Worm (Caenorhabditis elegans) whole organism, late embryonic: ENCODE data around the gene clc-8.

Experiments
- C38D4.7 ChIP-seq: fragments of 200-800 bp; sonication (Bioruptor generic); optimal IDR thresholded peaks from 2 replicates; lab custom pipeline; 2018; ENCODE audit warnings: mild to moderate bottlenecking, missing genetic modification characterization, moderate library complexity, missing compliant biosample characterization
- F13H6.1 ChIP-seq: sonication (generic microtip); optimal IDR thresholded peaks from 2 replicates; lab custom pipeline; 2016; ENCODE audit warnings: missing genetic modification characterization, missing compliant biosample characterization
- K09A11.1 ChIP-seq: sonication (generic microtip); optimal IDR thresholded peaks from 2 replicates; lab custom pipeline; 2017; ENCODE audit warnings: antibody characterized with exemption, mild to moderate bottlenecking, missing genetic modification characterization, missing compliant biosample characterization; ENCODE audit not compliant: insufficient read depth
- T23F11.4 ChIP-seq: fragments of 200-800 bp; sonication (Bioruptor generic); optimal IDR thresholded peaks from 2 replicates; lab custom pipeline; 2018; ENCODE audit warnings: mild to moderate bottlenecking, missing genetic modification characterization, missing compliant biosample characterization
- ama-1 ChIP-seq: fragments of 150-350 bp; optimal IDR thresholded peaks from 2 replicates; lab custom pipeline; 2014
- ceh-18 ChIP-seq: sonication (generic microtip); optimal IDR thresholded peaks from 2 replicates; lab custom pipeline; 2016; ENCODE audit warnings: missing genetic modification characterization, missing compliant biosample characterization
- ceh-19 ChIP-seq: fragments of 200-800 bp; sonication (Bioruptor generic); optimal IDR thresholded peaks from 2 replicates; lab custom pipeline; 2018; ENCODE audit warnings: mild to moderate bottlenecking, missing genetic modification characterization, missing compliant biosample characterization
- ceh-2 ChIP-seq: sonication (generic microtip); optimal IDR thresholded peaks from 2 replicates; lab custom pipeline; 2016; ENCODE audit warnings: missing genotype, missing genetic modification characterization, missing compliant biosample characterization
- ceh-22 ChIP-seq: sonication (generic microtip); optimal IDR thresholded peaks from 2 replicates; lab custom pipeline; 2017; ENCODE audit warnings: missing biosample characterization, missing genetic modification characterization
- ceh-31 ChIP-seq: sonication (generic microtip); optimal IDR thresholded peaks from 2 replicates; lab custom pipeline; 2016; ENCODE audit warnings: missing genetic modification characterization, missing compliant biosample characterization
- ceh-34 ChIP-seq: sonication (generic microtip); optimal IDR thresholded peaks from 2 replicates; lab custom pipeline; 2016; ENCODE audit warnings: mild to moderate bottlenecking, missing genetic modification characterization, missing compliant biosample characterization
- ceh-45 ChIP-seq: fragments of 200-800 bp; sonication (Bioruptor generic); IDR thresholded peaks from 2 replicates; pipeline ENCODE4 v1.3.6; 2022; ENCODE audit warnings: missing genetic modification reagents, missing genetic modification characterization, missing compliant biosample characterization
- ceh-48 ChIP-seq: sonication (generic microtip); optimal IDR thresholded peaks from 2 replicates; lab custom pipeline; 2016; ENCODE audit warnings: missing genetic modification characterization, inconsistent platforms, missing compliant biosample characterization
- ceh-9 ChIP-seq: sonication (generic microtip); optimal IDR thresholded peaks from 2 replicates; lab custom pipeline; 2016; ENCODE audit warnings: mild to moderate bottlenecking, missing genetic modification characterization, inconsistent platforms, missing compliant biosample characterization
- dve-1 ChIP-seq: sonication (generic microtip); optimal IDR thresholded peaks from 2 replicates; lab custom pipeline; 2017; ENCODE audit warnings: antibody characterized with exemption, mild to moderate bottlenecking, missing genetic modification characterization, missing compliant biosample characterization
- elt-4 ChIP-seq: sonication (generic microtip); optimal IDR thresholded peaks from 2 replicates; lab custom pipeline; 2016; ENCODE audit warnings: missing genetic modification characterization, missing compliant biosample characterization
- ets-4 ChIP-seq: sonication (generic microtip); optimal IDR thresholded peaks from 2 replicates; lab custom pipeline; 2016; ENCODE audit warnings: missing genetic modification characterization, missing compliant biosample characterization
- fax-1 ChIP-seq: sonication (generic microtip); optimal IDR thresholded peaks from 2 replicates; lab custom pipeline; 2016; ENCODE audit warnings: missing genotype, missing genetic modification characterization, missing compliant biosample characterization
- fkh-6 ChIP-seq: sonication (generic microtip); optimal IDR thresholded peaks from 2 replicates; lab custom pipeline; 2016; ENCODE audit warnings: missing genetic modification characterization, missing compliant biosample characterization
- gmeb-2 ChIP-seq: sonication (generic microtip); optimal IDR thresholded peaks from 2 replicates; lab custom pipeline; 2016; ENCODE audit warnings: missing genetic modification characterization, inconsistent platforms, missing compliant biosample characterization
- hlh-13 ChIP-seq: fragments of 200-800 bp; sonication (Bioruptor generic); optimal IDR thresholded peaks from 2 replicates; lab custom pipeline; 2018; ENCODE audit warnings: mild to moderate bottlenecking, missing genetic modification characterization, missing compliant biosample characterization
- hlh-30 ChIP-seq: sonication (generic microtip); optimal IDR thresholded peaks from 2 replicates; lab custom pipeline; 2017; ENCODE audit warnings: antibody characterized with exemption, missing genetic modification characterization, missing compliant biosample characterization; ENCODE audit not compliant: insufficient read depth
- hlh-6 ChIP-seq: sonication (generic microtip); optimal IDR thresholded peaks from 2 replicates; lab custom pipeline; 2016; ENCODE audit warnings: missing genotype, missing genetic modification characterization, missing compliant biosample characterization
- madf-2 ChIP-seq: sonication (generic microtip); optimal IDR thresholded peaks from 2 replicates; lab custom pipeline; 2017; ENCODE audit warnings: missing genetic modification characterization, missing compliant biosample characterization
- nhr-11 ChIP-seq: fragments of 150-350 bp; optimal IDR thresholded peaks from 2 replicates; lab custom pipeline; 2014; ENCODE audit warnings: missing biosample characterization, missing genetic modification characterization
- nhr-232 ChIP-seq: sonication (generic microtip); optimal IDR thresholded peaks from 2 replicates; lab custom pipeline; 2016; ENCODE audit warnings: missing genetic modification characterization, missing compliant biosample characterization
- pat-9 ChIP-seq: fragments of 200-800 bp; sonication (Bioruptor generic); optimal IDR thresholded peaks from 2 replicates; lab custom pipeline; 2018; ENCODE audit warnings: mild to moderate bottlenecking, missing genetic modification characterization, moderate library complexity, missing compliant biosample characterization
- pax-1 ChIP-seq: fragments of 150-350 bp; optimal IDR thresholded peaks from 2 replicates; lab custom pipeline; 2014; ENCODE audit warnings: missing biosample characterization, missing genetic modification characterization
- pha-4 ChIP-seq: fragments of 150-350 bp; optimal IDR thresholded peaks from 2 replicates; lab custom pipeline; 2018; ENCODE audit warnings: missing biosample characterization, missing genetic modification reagents, missing genetic modification characterization
- pros-1 ChIP-seq: fragments of 150-350 bp; optimal IDR thresholded peaks from 2 replicates; lab custom pipeline; 2014; ENCODE audit warnings: missing biosample characterization, missing genetic modification reagents, missing genetic modification characterization
- rnt-1 ChIP-seq: sonication (generic microtip); optimal IDR thresholded peaks from 2 replicates; lab custom pipeline; 2016; ENCODE audit warnings: missing genetic modification characterization, missing compliant biosample characterization
- sdc-2 ChIP-seq: sonication (generic microtip); optimal IDR thresholded peaks from 2 replicates; lab custom pipeline; 2016; ENCODE audit warnings: missing genotype, missing genetic modification characterization, missing compliant biosample characterization
- sox-2 ChIP-seq: fragments of 200-800 bp; sonication (Bioruptor generic); IDR thresholded peaks from 2 replicates; pipeline ENCODE4 v1.3.6; 2022; ENCODE audit warnings: missing genetic modification reagents, missing genetic modification characterization, missing compliant biosample characterization
- sox-4 ChIP-seq: sonication (generic microtip); optimal IDR thresholded peaks from 2 replicates; lab custom pipeline; 2017; ENCODE audit warnings: mild to moderate bottlenecking, missing genetic modification characterization, inconsistent platforms, missing compliant biosample characterization
- syd-9 ChIP-seq: sonication (generic microtip); optimal IDR thresholded peaks from 2 replicates; lab custom pipeline; 2016; ENCODE audit warnings: mild to moderate bottlenecking, missing genetic modification characterization, moderate library complexity, missing compliant biosample characterization
- tbx-2 ChIP-seq: sonication (generic microtip); optimal IDR thresholded peaks from 2 replicates; lab custom pipeline; 2016; ENCODE audit warnings: missing genetic modification characterization, missing compliant biosample characterization
- tbx-7 ChIP-seq: sonication (generic microtip); optimal IDR thresholded peaks from 2 replicates; lab custom pipeline; 2016; ENCODE audit warnings: missing genotype, missing genetic modification characterization, missing compliant biosample characterization
- ttx-3 ChIP-seq: sonication (generic microtip); optimal IDR thresholded peaks from 2 replicates; lab custom pipeline; 2016; ENCODE audit warnings: missing genetic modification reagents, missing genetic modification characterization, missing compliant biosample characterization
- unc-3 ChIP-seq, 2 experiments: fragments of 200-800 bp in 1 of 2; sonication (Bioruptor generic) in 1 of 2; sonication (generic microtip) in 1 of 2; conservative IDR thresholded peaks in 1 of 2; optimal IDR thresholded peaks in 1 of 2; 2 replicates each; pipeline versions ENCODE4 v1.3.6 to Lab custom; 2016 to 2022; ENCODE audit warnings: missing compliant biosample characterization in 2 of 2, missing genetic modification characterization in 2 of 2, missing genetic modification reagents in 1 of 2
- unc-55 ChIP-seq: sonication (generic microtip); optimal IDR thresholded peaks from 2 replicates; lab custom pipeline; 2017; ENCODE audit warnings: missing biosample characterization, missing genetic modification reagents, missing genetic modification characterization
- unc-86 ChIP-seq: sonication (generic microtip); optimal IDR thresholded peaks from 2 replicates; lab custom pipeline; 2016; ENCODE audit warnings: missing genetic modification characterization, missing compliant biosample characterization
- zip-5 ChIP-seq: sonication (generic microtip); optimal IDR thresholded peaks from 2 replicates; lab custom pipeline; 2016; ENCODE audit warnings: missing genetic modification characterization, missing compliant biosample characterization
- ztf-16 ChIP-seq: sonication (generic microtip); optimal IDR thresholded peaks from 2 replicates; lab custom pipeline; 2017; ENCODE audit warnings: missing genetic modification characterization, missing compliant biosample characterization

The clc-8 gene

DNA sequence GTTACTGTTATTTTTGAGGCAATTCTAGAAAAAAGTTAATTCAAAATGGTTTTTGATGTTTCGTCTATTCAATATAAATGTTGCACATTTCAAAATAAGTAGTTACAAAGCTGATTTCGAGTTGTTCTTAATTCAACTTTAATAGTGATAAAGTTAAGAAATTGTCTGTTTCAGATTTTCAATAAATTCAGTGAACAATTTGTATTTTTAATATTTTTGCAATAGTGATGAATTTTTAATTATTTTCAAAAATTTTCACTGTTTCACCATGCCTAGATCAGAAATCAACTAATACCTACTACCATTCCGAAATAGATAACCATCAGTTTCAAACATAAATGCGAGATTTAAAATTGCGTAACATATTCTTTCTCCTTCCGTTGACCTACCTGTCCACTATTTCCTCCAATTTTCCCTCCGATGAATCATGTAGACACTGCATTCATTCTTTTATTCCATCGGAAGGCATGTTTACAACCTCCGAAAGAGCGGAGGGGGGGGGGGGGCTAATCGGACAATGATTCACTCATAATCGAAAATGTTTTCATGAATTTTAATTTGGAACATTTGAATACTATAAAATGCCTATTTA, 3.8 kb upstream of the clc-8 start:
- TF ChIP-seq ceh-34 (tag; lab: Kevin White, UChicago) = no peak
- no peak for TF ChIP-seq ceh-18 (tag; lab: Kevin White, UChicago)
- TF ChIP-seq nhr-11 = no peak
- TF ChIP-seq unc-86 = no peak
- no peak for TF ChIP-seq K09A11.1 (tag; lab: Kevin White, UChicago)
- no peak for TF ChIP-seq hlh-13 (GFP tag; lab: Kevin White, UChicago)
- no peak for TF ChIP-seq tbx-7 (tag; lab: Kevin White, UChicago)
- TF ChIP-seq nhr-232 = no peak
- TF ChIP-seq, all 69 proteins: peak for 0

DNA sequence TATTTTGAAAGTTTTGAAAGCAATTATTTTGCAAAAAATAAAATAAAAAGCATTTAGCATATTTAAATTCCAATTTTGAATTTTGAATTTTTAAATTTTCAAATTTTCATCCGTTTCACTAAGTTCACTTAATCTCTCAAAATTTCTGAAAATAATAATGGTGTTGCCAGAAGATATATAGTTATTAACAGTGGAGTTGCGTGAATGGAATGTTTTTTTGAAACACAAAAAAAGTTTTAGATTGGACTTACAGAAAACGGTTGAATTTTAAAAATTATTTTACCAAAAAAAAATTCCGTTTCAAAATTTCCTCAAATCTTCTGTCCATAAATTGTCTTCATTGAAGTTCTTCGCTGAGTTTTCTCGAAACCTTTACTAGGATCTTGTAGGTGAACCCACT, 2.7 kb upstream of the clc-8 start:
- TF ChIP-seq sox-2 (no peak), zip-5 (tag; lab: Kevin White, UChicago) (no peak), fkh-6 (tag; lab: Kevin White, UChicago) (no peak), pros-1 (tag; lab: Kevin White, UChicago) (no peak), unc-86 (no peak), elt-4 (tag; lab: Kevin White, UChicago) (no peak), ama-1 (lab: Kevin White, UChicago) (no peak), ceh-9 (tag; lab: Kevin White, UChicago) (no peak), fax-1 (tag; lab: Kevin White, UChicago) (no peak)

DNA sequence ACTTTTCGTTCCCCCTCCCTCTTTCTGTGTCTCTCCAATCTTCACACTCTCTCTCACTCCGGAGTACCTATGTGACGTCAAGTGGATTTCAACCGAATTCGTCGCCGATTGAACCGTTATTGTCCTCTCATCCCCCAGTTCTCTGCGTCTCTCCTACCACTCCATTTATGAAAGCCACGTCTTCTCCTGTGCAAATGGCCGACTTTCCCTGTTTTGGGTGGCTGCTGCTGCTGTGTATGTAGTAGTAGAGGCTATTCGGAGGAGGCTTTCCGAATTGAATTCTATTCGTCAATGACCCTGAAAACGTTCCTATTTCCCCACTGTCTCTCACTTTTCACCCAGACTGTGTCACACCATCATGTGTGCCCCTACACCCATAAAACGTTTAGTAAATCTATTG, 2.2 kb upstream of the clc-8 start:
- TF ChIP-seq madf-2 (no peak), ceh-31 (peak; percentile 31), pha-4 (no peak), ama-1 (lab: Kevin White, UChicago) (no peak), dve-1 (tag; lab: Kevin White, UChicago) (no peak), gmeb-2 (no peak), hlh-30 (no peak), ceh-48 (tag; lab: Kevin White, UChicago) (no peak), pros-1 (tag; lab: Kevin White, UChicago) (peak; percentile 48), hlh-6 (tag; lab: Kevin White, UChicago) (no peak), elt-4 (tag; lab: Kevin White, UChicago) (no peak), tbx-2 (no peak), sdc-2 (tag; lab: Kevin White, UChicago) (no peak), pax-1 (tag; lab: Kevin White, UChicago) (no peak), F13H6.1 (tag; lab: Kevin White, UChicago) (no peak), unc-55 (GFP tag; lab: Kevin White, UChicago) (no peak), fax-1 (tag; lab: Kevin White, UChicago) (no peak)

DNA sequence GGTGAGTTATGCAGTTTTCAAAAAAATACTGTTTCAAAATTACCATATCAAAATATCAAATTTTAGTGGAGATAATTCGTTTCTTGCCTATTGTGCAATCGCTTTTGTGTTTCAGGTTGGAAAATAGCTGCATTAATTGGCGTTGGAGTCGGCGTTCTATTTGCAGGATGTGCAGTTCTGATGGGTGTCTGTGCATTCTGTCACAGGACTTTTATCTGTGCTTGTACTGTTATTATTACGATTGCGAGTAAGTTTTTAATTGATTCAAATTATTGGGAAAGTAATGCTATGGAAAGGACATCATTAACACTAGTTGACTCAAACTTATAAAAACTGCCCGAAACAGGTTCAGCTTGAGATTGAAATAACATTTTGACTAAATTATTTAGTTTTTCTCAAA, 874 bp downstream of the clc-8 start:
- TF ChIP-seq pros-1 (tag; lab: Kevin White, UChicago) (no peak), sox-2 (no peak), sox-4 (no peak), pat-9 (tag; lab: Kevin White, UChicago) (no peak), ceh-45 (GFP tag; lab: Robert Waterston, UW) (no peak), fax-1 (tag; lab: Kevin White, UChicago) (no peak), ttx-3 (tag; lab: Kevin White, UChicago) (no peak), gmeb-2 (no peak), C38D4.7 (no peak), T23F11.4 (GFP tag; lab: Kevin White, UChicago) (no peak)
- TF ChIP-seq, all 69 proteins: peak for 0

DNA sequence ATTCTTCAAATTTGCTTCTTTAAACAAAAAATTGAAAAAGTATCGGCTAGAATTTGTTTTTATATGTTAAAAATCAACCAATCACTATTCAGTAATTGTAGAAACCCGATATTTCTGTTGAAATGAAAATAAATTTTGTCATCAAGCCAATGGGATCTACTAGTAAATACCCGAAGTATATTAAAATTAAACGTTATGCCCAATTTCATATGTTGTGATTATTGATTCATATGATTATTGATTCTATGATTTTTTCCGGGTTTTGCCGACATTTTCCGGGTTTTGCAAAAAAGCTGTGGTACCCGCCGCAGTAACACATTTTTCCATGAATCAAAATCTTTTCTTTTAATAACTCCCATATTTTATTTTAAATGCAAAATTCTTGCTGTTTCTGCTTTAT, 1.6 kb downstream of the clc-8 start:
- TF ChIP-seq ceh-22 (tag; lab: Kevin White, UChicago) = no peak
- TF ChIP-seq rnt-1 = no peak
- no peak for TF ChIP-seq elt-4 (tag; lab: Kevin White, UChicago)
- no peak for TF ChIP-seq unc-3 (GFP tag; conservative IDR thresholded peaks at IDR 0.05; lab: Robert Waterston, UW)
- no peak for TF ChIP-seq unc-3 (tag; optimal IDR thresholded peaks at IDR 0.05; lab: Kevin White, UChicago)
- TF ChIP-seq ets-4 = no peak
- no peak for TF ChIP-seq ztf-16 (tag; lab: Kevin White, UChicago)
- no peak for TF ChIP-seq tbx-2
- no peak for TF ChIP-seq gmeb-2
- TF ChIP-seq ceh-2 (tag; lab: Kevin White, UChicago) = no peak
- no peak for TF ChIP-seq ceh-19 (GFP tag; lab: Kevin White, UChicago)
- TF ChIP-seq syd-9 = no peak
- no peak for TF ChIP-seq madf-2
- no peak for TF ChIP-seq tbx-7 (tag; lab: Kevin White, UChicago)
